In the genomic region with DNA sequence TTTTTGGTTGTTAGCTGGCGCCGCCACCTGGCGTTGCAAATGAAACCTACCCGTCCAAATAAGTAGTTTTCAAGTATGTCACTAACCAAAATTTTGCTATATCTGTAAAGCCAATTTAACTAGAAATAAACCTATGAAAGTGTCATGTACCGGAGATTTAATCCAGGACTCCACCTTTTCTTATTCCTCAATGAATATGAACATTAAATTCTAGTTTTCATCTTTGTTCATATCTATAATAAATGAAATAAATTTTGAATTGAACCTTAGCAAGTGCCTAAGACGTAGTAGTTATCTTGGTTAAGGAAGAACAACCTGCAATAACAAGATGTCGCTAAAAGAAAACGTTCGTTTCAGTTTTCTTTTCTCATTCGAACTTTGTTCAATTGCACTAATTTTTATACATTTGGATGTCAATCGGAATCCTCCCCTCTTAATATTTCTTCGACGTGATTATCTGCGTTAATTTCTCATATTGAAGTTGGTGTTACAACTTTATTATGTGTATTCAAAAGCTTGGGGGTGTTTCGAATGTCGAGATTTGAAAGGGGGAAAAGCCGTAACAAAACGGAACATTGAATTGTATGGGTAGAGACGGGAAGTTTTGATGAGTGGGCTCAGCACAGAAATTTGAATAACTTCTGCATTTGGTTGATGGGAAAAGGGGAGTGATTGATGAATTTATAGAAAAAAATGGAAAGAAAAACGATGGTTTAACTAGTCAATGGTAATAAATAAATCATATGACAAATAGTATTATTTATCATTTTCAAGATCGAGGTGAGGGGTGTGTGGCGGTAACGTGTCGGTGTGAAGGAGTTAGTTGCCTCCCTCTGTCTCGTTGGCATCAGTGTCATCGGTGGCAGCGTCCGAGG, we compare ENCODE assay signal across 5 worm cellular contexts.
TF ChIP-seq lines count a peak whose summit lies in the region.

No protein-coding gene starts in this region.

TF ChIP-seq in whole organism, L1 larva, 84 proteins besides CTCF, POLR2A, EP300 and RAD21 (continues in another document):
- TF ChIP-seq ceh-82 (tag; optimal IDR thresholded peaks at IDR 0.05; lab: Kevin White, UChicago) (no peak), nhr-84 (tag; optimal IDR thresholded peaks at IDR 0.05; lab: Kevin White, UChicago) (no peak), ceh-90 (tag; optimal IDR thresholded peaks at IDR 0.05; lab: Kevin White, UChicago) (no peak), unc-98 (GFP tag; IDR thresholded peaks at IDR 0.05; lab: Robert Waterston, UW) (no peak), blmp-1 (tag; optimal IDR thresholded peaks at IDR 0.05; lab: Kevin White, UChicago) (no peak), tlp-1 (tag; optimal IDR thresholded peaks at IDR 0.05; lab: Kevin White, UChicago) (no peak), efl-3 (GFP tag; optimal IDR thresholded peaks at IDR 0.05; lab: Kevin White, UChicago) (no peak), zag-1 (tag; optimal IDR thresholded peaks at IDR 0.05; lab: Kevin White, UChicago) (no peak), lin-39 (tag; optimal IDR thresholded peaks at IDR 0.05; lab: Kevin White, UChicago) (no peak), jun-1 (tag; optimal IDR thresholded peaks at IDR 0.05; lab: Kevin White, UChicago) (peak; percentile 27), nhr-76 (tag; optimal IDR thresholded peaks at IDR 0.05; lab: Kevin White, UChicago) (no peak), sox-4 (tag; optimal IDR thresholded peaks at IDR 0.05; lab: Kevin White, UChicago) (no peak), nhr-20 (tag; optimal IDR thresholded peaks at IDR 0.05; lab: Kevin White, UChicago) (peak; percentile 23), pax-3 (tag; optimal IDR thresholded peaks at IDR 0.05; lab: Kevin White, UChicago) (no peak), unc-62 (GFP tag; optimal IDR thresholded peaks at IDR 0.05; lab: Kevin White, UChicago) (no peak), zip-4 (GFP tag; optimal IDR thresholded peaks at IDR 0.05; lab: Kevin White, UChicago) (no peak), nhr-71 (tag; optimal IDR thresholded peaks at IDR 0.05; lab: Kevin White, UChicago) (peak; percentile 60)

TF ChIP-seq in whole organism, L3 larva, 47 proteins besides CTCF, POLR2A, EP300 and RAD21 (continues in another document):
- TF ChIP-seq unc-39 (tag; optimal IDR thresholded peaks at IDR 0.05; lab: Kevin White, UChicago) (no peak), ceh-9 (tag; optimal IDR thresholded peaks at IDR 0.05; lab: Kevin White, UChicago) (no peak), lsy-12 (tag; optimal IDR thresholded peaks at IDR 0.05; lab: Kevin White, UChicago) (peak; percentile 67), elt-2 (tag; optimal IDR thresholded peaks at IDR 0.05; lab: Kevin White, UChicago) (peak; percentile 45), fos-1 (tag; optimal IDR thresholded peaks at IDR 0.05; lab: Kevin White, UChicago) (peak; percentile 13), tbx-2 (tag; optimal IDR thresholded peaks at IDR 0.05; lab: Kevin White, UChicago) (peak; percentile 55), jun-1 (tag; optimal IDR thresholded peaks at IDR 0.05; lab: Kevin White, UChicago) (peak; percentile 67), pqm-1 (tag; optimal IDR thresholded peaks at IDR 0.05; lab: Kevin White, UChicago) (no peak), egl-5 (tag; optimal IDR thresholded peaks at IDR 0.05; lab: Kevin White, UChicago) (no peak), eor-1 (tag; optimal IDR thresholded peaks at IDR 0.05; lab: Kevin White, UChicago) (no peak), fkh-10 (GFP tag; optimal IDR thresholded peaks at IDR 0.05; lab: Kevin White, UChicago) (no peak), nhr-28 (tag; optimal IDR thresholded peaks at IDR 0.05; lab: Kevin White, UChicago) (no peak), nhr-25 (tag; optimal IDR thresholded peaks at IDR 0.05; lab: Kevin White, UChicago) (peak; percentile 63), elt-1 (tag; optimal IDR thresholded peaks at IDR 0.05; lab: Kevin White, UChicago) (no peak), pha-4 (tag; optimal IDR thresholded peaks at IDR 0.05; lab: Kevin White, UChicago) (peak; percentile 5), ZK546.5 (tag; optimal IDR thresholded peaks at IDR 0.05; lab: Kevin White, UChicago) (no peak), sea-2 (GFP tag; optimal IDR thresholded peaks at IDR 0.05; lab: Kevin White, UChicago) (no peak)

TF ChIP-seq in whole organism, early embryonic, 17 proteins besides CTCF, POLR2A, EP300 and RAD21:
- TF ChIP-seq F13C5.2 (tag; optimal IDR thresholded peaks at IDR 0.05; lab: Kevin White, UChicago) (peak; percentile 26), hmg-4 (GFP tag; optimal IDR thresholded peaks at IDR 0.05; lab: Kevin White, UChicago) (no peak)
TF ChIP-seq in whole organism, early embryonic: peak in this region for 1.

TF ChIP-seq in whole organism, midembryonic, 9 proteins besides CTCF, POLR2A, EP300 and RAD21:
- peak; percentile 29; the same call in 1 of the 2 replicates for TF ChIP-seq ztf-23 (GFP tag; IDR thresholded peaks at IDR 0.05; lab: Robert Waterston, UW)
- TF ChIP-seq cog-1 (tag; optimal IDR thresholded peaks at IDR 0.05; lab: Kevin White, UChicago), result no peak

TF ChIP-seq in whole organism, young adult, 124 proteins besides CTCF, POLR2A, EP300 and RAD21 (continues in another document):
- TF ChIP-seq mcd-1 (GFP tag; IDR thresholded peaks at IDR 0.05; lab: Robert Waterston, UW) (0 out of 2 replicates have a peak, but pooled peaks have one; percentile 29), lag-1 (GFP tag; IDR thresholded peaks at IDR 0.05; lab: Robert Waterston, UW) (no peak), B0261.1 (tag; optimal IDR thresholded peaks at IDR 0.05; lab: Kevin White, UChicago) (peak; percentile 4), Y79H2A.3 (GFP tag; conservative IDR thresholded peaks at IDR 0.05; lab: Robert Waterston, UW) (0 out of 2 replicates have a peak, but pooled peaks have one; percentile 51), tlf-1 (GFP tag; optimal IDR thresholded peaks at IDR 0.05; lab: Kevin White, UChicago) (peak; percentile 61), K11D2.4 (GFP tag; IDR thresholded peaks at IDR 0.05; lab: Robert Waterston, UW) (peak; percentile 44; the same call in 1 of the 2 replicates), Y95B8A.8 (GFP tag; IDR thresholded peaks at IDR 0.05; lab: Robert Waterston, UW) (peak; percentile 60; the same call in 1 of the 2 replicates), attf-6 (GFP tag; IDR thresholded peaks at IDR 0.05; lab: Robert Waterston, UW) (peak; percentile 40; the same call in 1 of the 2 replicates), K12H6.12 (tag; optimal IDR thresholded peaks at IDR 0.05; lab: Kevin White, UChicago) (peak; percentile 1), F37B4.10 (GFP tag; IDR thresholded peaks at IDR 0.05; lab: Robert Waterston, UW) (no peak), T07F8.4 (tag; optimal IDR thresholded peaks at IDR 0.05; lab: Kevin White, UChicago) (no peak), let-607 (tag; optimal IDR thresholded peaks at IDR 0.05; lab: Kevin White, UChicago) (peak in 1 of 2 experiments; percentile 45), F10E7.11 (tag; optimal IDR thresholded peaks at IDR 0.05; lab: Kevin White, UChicago) (peak; percentile 31), ama-1 (optimal IDR thresholded peaks at IDR 0.05; lab: Kevin White, UChicago) (peak; percentile 76), ama-1 (GFP tag; optimal IDR thresholded peaks at IDR 0.05; lab: Kevin White, UChicago) (peak in 1 of 2 experiments; percentile 36), madf-3 (GFP tag; IDR thresholded peaks at IDR 0.05; lab: Robert Waterston, UW) (peak; percentile 27; the same call in 1 of the 2 replicates), chd-7 (tag; optimal IDR thresholded peaks at IDR 0.05; lab: Kevin White, UChicago) (peak; percentile 23), somi-1 (GFP tag; optimal IDR thresholded peaks at IDR 0.05; lab: Kevin White, UChicago) (peak; percentile 68), xnd-1 (tag; optimal IDR thresholded peaks at IDR 0.05; lab: Kevin White, UChicago) (no peak), hmg-1.2 (GFP tag; IDR thresholded peaks at IDR 0.05; lab: Robert Waterston, UW) (peak; percentile 15; the same call in 1 of the 2 replicates), ceh-100 (GFP tag; IDR thresholded peaks at IDR 0.05; lab: Robert Waterston, UW) (peak; percentile 8; the same call in 1 of the 2 replicates), lin-54 (GFP tag; optimal IDR thresholded peaks at IDR 0.05; lab: Kevin White, UChicago) (peak; percentile 38), egrh-3 (GFP tag; IDR thresholded peaks at IDR 0.05; lab: Robert Waterston, UW) (no peak), F39B2.1 (GFP tag; IDR thresholded peaks at IDR 0.05; lab: Robert Waterston, UW) (no peak), rpc-1 (optimal IDR thresholded peaks at IDR 0.05; lab: Kevin White, UChicago) (no peak), rpc-1 (tag; optimal IDR thresholded peaks at IDR 0.05; lab: Kevin White, UChicago) (no peak), F52B5.7 (tag; optimal IDR thresholded peaks at IDR 0.05; lab: Kevin White, UChicago) (peak; percentile 82), fkh-3 (tag; optimal IDR thresholded peaks at IDR 0.05; lab: Kevin White, UChicago) (peak; percentile 67), nfya-1 (tag; optimal IDR thresholded peaks at IDR 0.05; lab: Kevin White, UChicago; ENCODE audit: borderline replicate concordance, insufficient read depth) (no peak), C06A6.2 (GFP tag; conservative IDR thresholded peaks at IDR 0.05; lab: Robert Waterston, UW) (0 out of 2 replicates have a peak, but pooled peaks have one; percentile 53), lin-35 (GFP tag; optimal IDR thresholded peaks at IDR 0.05; lab: Kevin White, UChicago) (peak in 1 of 3 experiments; percentile 56), nhr-120 (GFP tag; IDR thresholded peaks at IDR 0.05; lab: Robert Waterston, UW) (no peak), athp-1 (tag; optimal IDR thresholded peaks at IDR 0.05; lab: Kevin White, UChicago) (peak; percentile 26), tbp1 (GFP tag; optimal IDR thresholded peaks at IDR 0.05; lab: Kevin White, UChicago) (peak; percentile 51), mes-4 (tag; optimal IDR thresholded peaks at IDR 0.05; lab: Kevin White, UChicago) (no peak), F22D6.2 (tag; optimal IDR thresholded peaks at IDR 0.05; lab: Kevin White, UChicago) (peak; percentile 8), attf-5 (GFP tag; optimal IDR thresholded peaks at IDR 0.05; lab: Kevin White, UChicago) (no peak), cebp-1 (GFP tag; IDR thresholded peaks at IDR 0.05; lab: Robert Waterston, UW) (peak; percentile 62; the same call in 1 of the 2 replicates), cebp-1 (tag; optimal IDR thresholded peaks at IDR 0.05; lab: Kevin White, UChicago) (peak; percentile 82), ztf-3 (GFP tag; optimal IDR thresholded peaks at IDR 0.05; lab: Kevin White, UChicago) (peak; percentile 64), atf-7 (tag; optimal IDR thresholded peaks at IDR 0.05; lab: Kevin White, UChicago) (peak; percentile 69), ztf-26 (tag; optimal IDR thresholded peaks at IDR 0.05; lab: Kevin White, UChicago) (peak; percentile 60), F57A8.1 (GFP tag; optimal IDR thresholded peaks at IDR 0.05; lab: Kevin White, UChicago) (no peak), madf-10 (tag; optimal IDR thresholded peaks at IDR 0.05; lab: Kevin White, UChicago) (peak; percentile 66), ceh-27 (GFP tag; optimal IDR thresholded peaks at IDR 0.05; lab: Kevin White, UChicago) (no peak)
